Fruit fly (Drosophila melanogaster) whole organism, embryonic: ENCODE data around the gene CG15382.

Experiments
- CG8478 ChIP-seq: fragments of >200 bp; optimal IDR thresholded peaks from 2 replicates; lab custom pipeline; 2018
- CG9727 ChIP-seq: fragments of 200-800 bp; sonication (Bioruptor generic); optimal IDR thresholded peaks from 3 replicates; lab custom pipeline; 2017; ENCODE audit warnings: missing biosample characterization, mild to moderate bottlenecking, missing genetic modification characterization
- HLH54F ChIP-seq: fragments of 200-800 bp; sonication (Bioruptor generic); optimal IDR thresholded peaks from 3 replicates; lab custom pipeline; 2016; ENCODE audit warnings: missing biosample characterization, missing genetic modification characterization
- dm ChIP-seq: fragments of 200-800 bp; sonication (Bioruptor generic); optimal IDR thresholded peaks from 3 replicates; lab custom pipeline; 2016; ENCODE audit warnings: missing biosample characterization, missing genetic modification characterization
- kni ChIP-seq: fragments of 200-800 bp; sonication (Bioruptor generic); optimal IDR thresholded peaks from 3 replicates; lab custom pipeline; 2017; ENCODE audit warnings: mild to moderate bottlenecking, missing biosample characterization, missing genetic modification reagents, missing genetic modification characterization
- lilli ChIP-seq: fragments of 200-800 bp; sonication (Bioruptor generic); optimal IDR thresholded peaks from 3 replicates; lab custom pipeline; 2016; ENCODE audit warnings: missing biosample characterization, missing genetic modification characterization
- nerfin-2 ChIP-seq: fragments of 200-800 bp; sonication (Bioruptor generic); IDR thresholded peaks from 2 replicates; pipeline ENCODE4 v1.3.6; 2022; ENCODE audit warnings: missing biosample characterization, missing genetic modification characterization; ENCODE audit not compliant: partially characterized antibody

dm6 chr2L:2165238-2165577 lies 9.7 kb downstream of the CG15382 start:
- peak; percentile 47 for TF ChIP-seq kni (GFP tag; lab: Kevin White, UChicago)
- no peak for TF ChIP-seq CG9727 (GFP tag; lab: Kevin White, UChicago)
- TF ChIP-seq CG8478, result no peak
- no peak for TF ChIP-seq HLH54F (GFP tag; lab: Kevin White, UChicago)
- no peak for TF ChIP-seq nerfin-2 (GFP tag; lab: Robert Waterston, UW)
- no peak for TF ChIP-seq dm
- no peak for TF ChIP-seq lilli (GFP tag; lab: Kevin White, UChicago)
